Worm (Caenorhabditis elegans) whole organism, L4 larva: ENCODE results near the gene ccd-5.

Experiments
- F37D6.2 ChIP-seq: sonication (generic microtip); optimal IDR thresholded peaks from 2 replicates; lab custom pipeline; 2016; ENCODE audit warnings: mild to moderate bottlenecking, missing genetic modification characterization, missing compliant biosample characterization
- aly-2 ChIP-seq: sonication (generic microtip); optimal IDR thresholded peaks from 2 replicates; lab custom pipeline; 2018; ENCODE audit warnings: missing biosample characterization, missing genetic modification characterization
- dmd-9 ChIP-seq: fragments of 200-800 bp; sonication (Bioruptor generic); IDR thresholded peaks from 2 replicates; pipeline ENCODE4 v1.3.6; 2022; ENCODE audit warnings: missing genetic modification reagents, missing genetic modification characterization, missing compliant biosample characterization
- lir-3 ChIP-seq: sonication (generic microtip); optimal IDR thresholded peaks from 2 replicates; lab custom pipeline; 2016; ENCODE audit warnings: mild to moderate bottlenecking, missing genetic modification characterization, missing compliant biosample characterization
- skn-1 ChIP-seq: fragments of 150-350 bp; optimal IDR thresholded peaks from 2 replicates; lab custom pipeline; 2014; ENCODE audit warnings: missing biosample characterization, missing genetic modification characterization
- unc-39 ChIP-seq: sonication (generic microtip); optimal IDR thresholded peaks from 2 replicates; lab custom pipeline; 2017; ENCODE audit warnings: missing biosample characterization, missing genetic modification characterization
- zip-2 ChIP-seq: fragments of 150-350 bp; optimal IDR thresholded peaks from 2 replicates; lab custom pipeline; 2014; ENCODE audit warnings: missing biosample characterization, missing genetic modification characterization
- ztf-11 ChIP-seq: fragments of 150-350 bp; optimal IDR thresholded peaks from 2 replicates; lab custom pipeline; 2014; ENCODE audit warnings: missing biosample characterization, missing genetic modification characterization

ce11 chrX:2596605-2597004, 24.2 kb upstream of the ccd-5 start:
- TF ChIP-seq aly-2 (tag; lab: Kevin White, UChicago) (no peak), lir-3 (tag; lab: Kevin White, UChicago) (no peak), unc-39 (no peak), zip-2 (no peak), F37D6.2 (no peak), dmd-9 (no peak), skn-1 (tag; lab: Kevin White, UChicago) (no peak), ztf-11 (tag; lab: Kevin White, UChicago) (no peak)
